Worm (Caenorhabditis elegans): Measurements from ENCODE around the gene col-84.

The col-84 gene

DNA sequence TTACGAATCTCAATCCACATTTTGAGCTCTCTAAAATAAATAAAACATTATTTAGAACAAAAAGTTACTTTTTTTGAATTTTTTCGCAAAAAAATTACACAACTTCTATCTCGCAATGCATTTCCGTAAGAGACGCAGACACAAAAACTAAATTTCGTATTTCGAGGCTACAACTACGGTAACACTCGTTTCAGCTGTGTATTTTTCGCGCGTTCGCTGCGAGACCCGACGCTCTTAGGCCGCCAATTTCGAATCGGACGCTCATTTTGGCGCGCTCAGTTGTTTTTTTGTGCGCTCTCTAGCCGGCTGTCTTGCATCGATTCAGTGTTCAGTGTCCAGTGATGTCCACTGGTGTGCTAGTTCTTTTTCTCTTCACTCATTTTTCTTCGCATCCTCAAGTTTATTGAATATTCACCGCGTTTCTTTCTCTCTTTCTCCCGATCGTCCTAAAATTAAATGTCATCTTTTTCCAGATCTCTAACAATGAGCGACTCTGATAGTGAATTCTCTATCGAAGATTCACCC is 6.4 kb downstream of the col-84 start, which contains the start of the genes npp-3 and top-2 (continued):
- TF ChIP-seq egl-43 (GFP tag; IDR thresholded peaks at IDR 0.05) = 0 out of 2 replicates have a peak, but pooled peaks have one; percentile 52
- peak; percentile 95 for TF ChIP-seq unc-130 (GFP tag; optimal IDR thresholded peaks at IDR 0.05)
- no peak for TF ChIP-seq ceh-82 (tag; optimal IDR thresholded peaks at IDR 0.05)
- peak; percentile 97 for TF ChIP-seq mep-1 (tag; optimal IDR thresholded peaks at IDR 0.05)
- TF ChIP-seq nhr-102 (tag; optimal IDR thresholded peaks at IDR 0.05) = peak; percentile 86
- TF ChIP-seq duxl-1 (tag; optimal IDR thresholded peaks at IDR 0.05; ENCODE audit: poor library complexity) = peak; percentile 85
- TF ChIP-seq lin-29 (GFP tag; IDR thresholded peaks at IDR 0.05) = no peak
- peak; percentile 93 for TF ChIP-seq arid-1 (GFP tag; conservative IDR thresholded peaks at IDR 0.05)
- no peak; the same call in 1 of the 2 replicates for TF ChIP-seq pha-4 (GFP tag; IDR thresholded peaks at IDR 0.05)
- TF ChIP-seq pha-4 (tag; optimal IDR thresholded peaks at IDR 0.05) = peak; percentile 35
- peak in 1 of 2 experiments; percentile 80 for TF ChIP-seq daf-16 (GFP tag; optimal IDR thresholded peaks at IDR 0.05)
- TF ChIP-seq daf-16 (tag; optimal IDR thresholded peaks at IDR 0.05) = peak; percentile 77
- TF ChIP-seq hlh-11 (tag; optimal IDR thresholded peaks at IDR 0.05) = peak; percentile 94
- peak; percentile 83 for TF ChIP-seq dmd-9 (GFP tag; IDR thresholded peaks at IDR 0.05)
- TF ChIP-seq F44E2.7 (GFP tag; IDR thresholded peaks at IDR 0.05) = no peak
- TF ChIP-seq spr-1 (tag; optimal IDR thresholded peaks at IDR 0.05) = peak; percentile 83
- TF ChIP-seq zip-11 (GFP tag; IDR thresholded peaks at IDR 0.05) = no peak
- peak in 1 of 2 experiments; percentile 99 for TF ChIP-seq unc-62 (GFP tag; optimal IDR thresholded peaks at IDR 0.05 in 1 of 2)
- no peak for TF ChIP-seq unc-62 (tag; optimal IDR thresholded peaks at IDR 0.05)
- TF ChIP-seq set-16 (GFP tag; IDR thresholded peaks at IDR 0.05) = peak; percentile 48; the same call in 1 of the 2 replicates
- TF ChIP-seq ceh-20 (GFP tag; IDR thresholded peaks at IDR 0.05) = peak; percentile 92
- TF ChIP-seq madf-5 (GFP tag; IDR thresholded peaks at IDR 0.05) = no peak
- TF ChIP-seq sdz-12 (GFP tag; optimal IDR thresholded peaks at IDR 0.05) = no peak
- no peak for TF ChIP-seq nhr-41 (GFP tag; IDR thresholded peaks at IDR 0.05)
- peak; percentile 64 for TF ChIP-seq zip-2 (tag; optimal IDR thresholded peaks at IDR 0.05)
- TF ChIP-seq saeg-2 (GFP tag; IDR thresholded peaks at IDR 0.05) = peak; percentile 76
- peak; percentile 74; the same call in 1 of the 2 replicates for TF ChIP-seq nhr-42 (GFP tag; IDR thresholded peaks at IDR 0.05)
- peak; percentile 78 for TF ChIP-seq ama-1 (optimal IDR thresholded peaks at IDR 0.05)
- peak; percentile 57; the same call in 1 of the 2 replicates for TF ChIP-seq ceh-44 (GFP tag; IDR thresholded peaks at IDR 0.05)
- TF ChIP-seq F10B5.3 (tag; optimal IDR thresholded peaks at IDR 0.05) = peak; percentile 76
- peak in 1 of 2 experiments; percentile 4 for TF ChIP-seq ZK546.5 (tag; optimal IDR thresholded peaks at IDR 0.05)
- peak; percentile 93 for TF ChIP-seq lin-38 (GFP tag; IDR thresholded peaks at IDR 0.05)
- peak; percentile 53; the same call in 1 of the 2 replicates for TF ChIP-seq madf-9 (GFP tag; conservative IDR thresholded peaks at IDR 0.05)
- TF ChIP-seq mdl-1 (tag; optimal IDR thresholded peaks at IDR 0.05) = peak in 1 of 2 experiments; percentile 77
- TF ChIP-seq zfp-3 (GFP tag; conservative IDR thresholded peaks at IDR 0.05) = peak; percentile 46; the same call in 1 of the 2 replicates
- peak; percentile 94 for TF ChIP-seq mes-2 (tag; optimal IDR thresholded peaks at IDR 0.05; ENCODE audit: poor library complexity, severe bottlenecking)
- TF ChIP-seq nhr-11 (tag; optimal IDR thresholded peaks at IDR 0.05) = peak; percentile 99
- TF ChIP-seq lir-3 (tag; optimal IDR thresholded peaks at IDR 0.05) = peak; percentile 57
- TF ChIP-seq nhr-6 (tag; optimal IDR thresholded peaks at IDR 0.05) = peak; percentile 84
- no peak for TF ChIP-seq tag-97 (GFP tag; IDR thresholded peaks at IDR 0.05)
- TF ChIP-seq tra-1 (GFP tag; IDR thresholded peaks at IDR 0.05) = peak; percentile 79; the same call in 1 of the 2 replicates
- peak; percentile 41 to 87 for TF ChIP-seq hif-1 (tag; optimal IDR thresholded peaks at IDR 0.05)
- peak; percentile 97 for TF ChIP-seq fkh-10 (GFP tag; optimal IDR thresholded peaks at IDR 0.05)

Measured in whole organism, L4 larva.